Worm (Caenorhabditis elegans) whole organism, midembryonic: ENCODE data around the gene faah-4.

Source experiments
- ref-1 ChIP-seq: fragments of 200-800 bp; sonication (Bioruptor generic); conservative IDR thresholded peaks from 2 replicates; pipeline ENCODE4 v1.3.6; 2022; ENCODE audit warnings: missing genetic modification reagents, missing genetic modification characterization, missing compliant biosample characterization
- tab-1 ChIP-seq: fragments of 200-800 bp; sonication (Bioruptor generic); IDR thresholded peaks from 2 replicates; pipeline ENCODE4 v1.3.6; 2022; ENCODE audit warnings: missing genetic modification characterization, missing compliant biosample characterization

DNA sequence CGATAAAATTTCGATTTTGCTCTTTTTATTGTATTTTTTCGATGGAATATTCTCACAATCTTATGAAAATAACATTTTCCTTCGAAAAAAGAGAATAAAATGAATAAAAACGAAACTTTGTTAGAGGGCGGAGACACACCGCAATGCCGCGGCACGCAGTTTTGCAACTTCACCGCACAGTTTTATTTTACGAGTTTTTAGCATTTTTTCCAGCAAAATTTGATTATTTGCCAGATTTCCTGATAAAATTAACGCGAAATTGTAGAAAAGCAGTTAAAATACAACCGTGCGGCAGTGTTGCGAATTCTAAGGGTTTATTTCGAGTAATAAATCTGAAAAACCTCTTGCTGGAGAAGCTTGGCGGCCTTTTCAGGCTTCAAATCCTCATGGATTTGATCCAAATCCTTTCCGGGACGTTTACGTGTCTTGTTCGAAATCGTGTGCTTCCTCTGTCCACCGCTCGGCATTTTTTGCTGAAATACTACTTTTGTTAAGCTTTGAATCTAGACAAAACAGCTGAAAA is 8.6 kb upstream of the faah-4 start, which contains the start of gene znf-593:
- no peak for TF ChIP-seq ref-1 (GFP tag; lab: Robert Waterston, UW)
- TF ChIP-seq tab-1 (GFP tag; lab: Robert Waterston, UW), result no peak
